Worm (Caenorhabditis elegans): Measurements from ENCODE around the gene F33E11.3.

Gene F33E11.3

ce11 chrV:295802-296201 is 8.7 kb downstream of the F33E11.3 start:
- TF ChIP-seq ztf-23 (GFP tag; IDR thresholded peaks at IDR 0.05) (no peak), med-1 (GFP tag; optimal IDR thresholded peaks at IDR 0.05; ENCODE audit: insufficient read depth) (no peak), flt-1 (GFP tag; IDR thresholded peaks at IDR 0.05) (no peak), ztf-29 (GFP tag; IDR thresholded peaks at IDR 0.05) (no peak), T22C8.4 (GFP tag; IDR thresholded peaks at IDR 0.05) (no peak)

ce11 chrV:285298-285697 is 19.2 kb downstream of the F33E11.3 start:
- TF ChIP-seq T22C8.4 (GFP tag; IDR thresholded peaks at IDR 0.05) (no peak), ztf-29 (GFP tag; IDR thresholded peaks at IDR 0.05) (no peak), cog-1 (tag; optimal IDR thresholded peaks at IDR 0.05) (no peak), klf-2 (GFP tag; conservative IDR thresholded peaks at IDR 0.05) (no peak), ref-1 (GFP tag; conservative IDR thresholded peaks at IDR 0.05) (no peak), med-1 (GFP tag; optimal IDR thresholded peaks at IDR 0.05; ENCODE audit: insufficient read depth) (no peak), flt-1 (GFP tag; IDR thresholded peaks at IDR 0.05) (no peak), ztf-23 (GFP tag; IDR thresholded peaks at IDR 0.05) (no peak), tab-1 (GFP tag; IDR thresholded peaks at IDR 0.05) (no peak)

- TF ChIP-seq ztf-29 (GFP tag; IDR thresholded peaks at IDR 0.05), result no peak
- no peak for TF ChIP-seq tab-1 (GFP tag; IDR thresholded peaks at IDR 0.05)
- TF ChIP-seq cog-1 (tag; optimal IDR thresholded peaks at IDR 0.05), result no peak
- TF ChIP-seq klf-2 (GFP tag; conservative IDR thresholded peaks at IDR 0.05), result no peak
- no peak for TF ChIP-seq T22C8.4 (GFP tag; IDR thresholded peaks at IDR 0.05)
Measured at ce11 chrV:284808-285207, 19.7 kb downstream of the F33E11.3 start.

ce11 chrV:283953-284352 is 20.6 kb downstream of the F33E11.3 start:
- TF ChIP-seq tab-1 (GFP tag; IDR thresholded peaks at IDR 0.05) (no peak), ztf-23 (GFP tag; IDR thresholded peaks at IDR 0.05) (no peak), ztf-29 (GFP tag; IDR thresholded peaks at IDR 0.05) (no peak), med-1 (GFP tag; optimal IDR thresholded peaks at IDR 0.05; ENCODE audit: insufficient read depth) (no peak), T22C8.4 (GFP tag; IDR thresholded peaks at IDR 0.05) (no peak), flt-1 (GFP tag; IDR thresholded peaks at IDR 0.05) (no peak), ref-1 (GFP tag; conservative IDR thresholded peaks at IDR 0.05) (no peak), cog-1 (tag; optimal IDR thresholded peaks at IDR 0.05) (no peak)

ce11 chrV:281616-282015 is 22.9 kb downstream of the F33E11.3 start, which contains the start of gene npr-5:
npr-5 (minus strand) TSS chrV:281716.
- TF ChIP-seq flt-1 (GFP tag; IDR thresholded peaks at IDR 0.05) (no peak), med-1 (GFP tag; optimal IDR thresholded peaks at IDR 0.05; ENCODE audit: insufficient read depth) (no peak)

- TF ChIP-seq tab-1 (GFP tag; IDR thresholded peaks at IDR 0.05) (no peak), T22C8.4 (GFP tag; IDR thresholded peaks at IDR 0.05) (no peak)
Measured at ce11 chrV:281111-281510, 23.4 kb downstream of the F33E11.3 start.

- TF ChIP-seq med-1 (GFP tag; optimal IDR thresholded peaks at IDR 0.05; ENCODE audit: insufficient read depth) (no peak), flt-1 (GFP tag; IDR thresholded peaks at IDR 0.05) (no peak), ref-1 (GFP tag; conservative IDR thresholded peaks at IDR 0.05) (no peak), ztf-29 (GFP tag; IDR thresholded peaks at IDR 0.05) (no peak), tab-1 (GFP tag; IDR thresholded peaks at IDR 0.05) (no peak), cog-1 (tag; optimal IDR thresholded peaks at IDR 0.05) (no peak), klf-2 (GFP tag; conservative IDR thresholded peaks at IDR 0.05) (no peak), ztf-23 (GFP tag; IDR thresholded peaks at IDR 0.05) (no peak), T22C8.4 (GFP tag; IDR thresholded peaks at IDR 0.05) (no peak)
Measured at ce11 chrV:272837-273236, 31.7 kb downstream of the F33E11.3 start, which contains the start of gene nlp-70. nlp-70 (minus strand) TSS chrV:272937.

- TF ChIP-seq T22C8.4 (GFP tag; IDR thresholded peaks at IDR 0.05) (no peak), klf-2 (GFP tag; conservative IDR thresholded peaks at IDR 0.05) (no peak), ztf-23 (GFP tag; IDR thresholded peaks at IDR 0.05) (no peak), ztf-29 (GFP tag; IDR thresholded peaks at IDR 0.05) (no peak), med-1 (GFP tag; optimal IDR thresholded peaks at IDR 0.05; ENCODE audit: insufficient read depth) (no peak), tab-1 (GFP tag; IDR thresholded peaks at IDR 0.05) (no peak), flt-1 (GFP tag; IDR thresholded peaks at IDR 0.05) (no peak), cog-1 (tag; optimal IDR thresholded peaks at IDR 0.05) (no peak), ref-1 (GFP tag; conservative IDR thresholded peaks at IDR 0.05) (no peak)
Measured at ce11 chrV:268007-268406, 36.5 kb downstream of the F33E11.3 start, which contains the start of gene lgc-26. lgc-26 (plus strand) TSS chrV:268307.

ce11 chrV:265062-265963 is 39.2 kb downstream of the F33E11.3 start:
- TF ChIP-seq cog-1 (tag; optimal IDR thresholded peaks at IDR 0.05), result peak; percentile 54

ce11 chrV:260334-260733 is 44.2 kb downstream of the F33E11.3 start:
- no peak for TF ChIP-seq tab-1 (GFP tag; IDR thresholded peaks at IDR 0.05)
- TF ChIP-seq med-1 (GFP tag; optimal IDR thresholded peaks at IDR 0.05; ENCODE audit: insufficient read depth), result no peak
- no peak for TF ChIP-seq flt-1 (GFP tag; IDR thresholded peaks at IDR 0.05)
- TF ChIP-seq cog-1 (tag; optimal IDR thresholded peaks at IDR 0.05), result no peak

- TF ChIP-seq tab-1 (GFP tag; IDR thresholded peaks at IDR 0.05), result no peak
- no peak for TF ChIP-seq T22C8.4 (GFP tag; IDR thresholded peaks at IDR 0.05)
- TF ChIP-seq ztf-29 (GFP tag; IDR thresholded peaks at IDR 0.05), result no peak
- TF ChIP-seq ztf-23 (GFP tag; IDR thresholded peaks at IDR 0.05), result no peak
- no peak for TF ChIP-seq ref-1 (GFP tag; conservative IDR thresholded peaks at IDR 0.05)
- no peak for TF ChIP-seq flt-1 (GFP tag; IDR thresholded peaks at IDR 0.05)
- TF ChIP-seq med-1 (GFP tag; optimal IDR thresholded peaks at IDR 0.05; ENCODE audit: insufficient read depth), result no peak
- TF ChIP-seq cog-1 (tag; optimal IDR thresholded peaks at IDR 0.05), result no peak
Measured at ce11 chrV:258730-259129, 45.8 kb downstream of the F33E11.3 start, which contains the start of gene nhr-204. nhr-204 (minus strand) TSS chrV:258830.
